Worm (Caenorhabditis elegans) whole organism, L3 larva: Measurements from ENCODE around the gene F25B4.4.

ENCODE experiments used
- ZK546.5 ChIP-seq: sonication (generic microtip); optimal IDR thresholded peaks from 2 replicates; lab custom pipeline; 2017; ENCODE audit warnings: missing biosample characterization, missing genetic modification characterization
- ama-1 ChIP-seq: fragments of 150-350 bp; optimal IDR thresholded peaks from 2 replicates; lab custom pipeline; 2018
- ceh-82 ChIP-seq: fragments of 150-350 bp; optimal IDR thresholded peaks from 2 replicates; lab custom pipeline; 2014; ENCODE audit warnings: missing biosample characterization, missing genetic modification characterization
- egl-27 ChIP-seq: sonication (generic microtip); optimal IDR thresholded peaks from 4 replicates; lab custom pipeline; 2017; ENCODE audit warnings: missing biosample characterization, missing genetic modification reagents, missing genetic modification characterization
- fos-1 ChIP-seq: fragments of 150-350 bp; optimal IDR thresholded peaks from 2 replicates; lab custom pipeline; 2014; ENCODE audit warnings: missing biosample characterization, missing genetic modification characterization
- lin-15B ChIP-seq: fragments of 150-350 bp; optimal IDR thresholded peaks from 2 replicates; lab custom pipeline; 2014; ENCODE audit warnings: missing biosample characterization, missing genetic modification characterization
- lsy-12 ChIP-seq: sonication (generic microtip); optimal IDR thresholded peaks from 2 replicates; lab custom pipeline; 2016; ENCODE audit warnings: mild to moderate bottlenecking, missing genetic modification characterization, missing compliant biosample characterization
- nhr-11 ChIP-seq: fragments of 150-350 bp; optimal IDR thresholded peaks from 2 replicates; lab custom pipeline; 2014; ENCODE audit warnings: missing biosample characterization, missing genetic modification characterization
- nhr-12 ChIP-seq: fragments of 150-350 bp; optimal IDR thresholded peaks from 2 replicates; lab custom pipeline; 2014; ENCODE audit warnings: missing biosample characterization, missing genetic modification characterization
- nhr-77 ChIP-seq: fragments of 150-350 bp; optimal IDR thresholded peaks from 2 replicates; lab custom pipeline; 2014; ENCODE audit warnings: missing biosample characterization, missing genetic modification characterization
- snpc-4 ChIP-seq: fragments of 150-350 bp; optimal IDR thresholded peaks from 2 replicates; lab custom pipeline; 2014; ENCODE audit warnings: missing biosample characterization, missing genetic modification characterization
- unc-62 ChIP-seq: fragments of 150-350 bp; sonication (generic microtip); optimal IDR thresholded peaks from 4 replicates; lab custom pipeline; 2014; ENCODE audit warnings: missing biosample characterization, missing genetic modification reagents, missing genetic modification characterization
- ztf-11 ChIP-seq: fragments of 150-350 bp; optimal IDR thresholded peaks from 2 replicates; lab custom pipeline; 2014; ENCODE audit warnings: missing biosample characterization, missing genetic modification characterization

- TF ChIP-seq snpc-4 (no peak), ztf-11 (tag; lab: Kevin White, UChicago) (no peak), nhr-77 (tag; lab: Kevin White, UChicago) (no peak), ceh-82 (tag; lab: Kevin White, UChicago) (no peak), unc-62 (no peak), nhr-12 (tag; lab: Kevin White, UChicago) (no peak), ZK546.5 (tag; lab: Kevin White, UChicago) (no peak), lsy-12 (tag; lab: Kevin White, UChicago) (no peak), ama-1 (lab: Kevin White, UChicago) (no peak), nhr-11 (tag; lab: Kevin White, UChicago) (no peak), fos-1 (tag; lab: Kevin White, UChicago) (no peak), egl-27 (tag; lab: Kevin White, UChicago) (no peak), lin-15B (tag; lab: Kevin White, UChicago) (no peak)
Measured at ce11 chrV:5724395-5724794, 39.7 kb downstream of the F25B4.4 start.
